Fruit fly (Drosophila melanogaster) whole organism, embryonic: ENCODE data around the gene Mlp84B.

Source experiments
- ATbp ChIP-seq: fragments of 200-800 bp; sonication (Bioruptor generic); optimal IDR thresholded peaks from 2 replicates; lab custom pipeline; 2017; ENCODE audit warnings: missing biosample characterization, mild to moderate bottlenecking, missing genetic modification characterization, missing genetic modification reagents
- Awh ChIP-seq: fragments of 200-800 bp; sonication (Bioruptor generic); IDR thresholded peaks from 2 replicates; pipeline ENCODE4, ENCODE4 v1.3.6; 2022; ENCODE audit warnings: missing biosample characterization, missing genetic modification characterization
- Bgb ChIP-seq: fragments of 200-800 bp; sonication (Bioruptor generic); IDR thresholded peaks from 2 replicates; pipeline ENCODE4 v1.3.6; 2022; ENCODE audit warnings: missing biosample characterization, missing genetic modification characterization; ENCODE audit not compliant: partially characterized antibody
- CG10979 ChIP-seq: fragments of 200-800 bp; sonication (Bioruptor generic); optimal IDR thresholded peaks from 2 replicates; lab custom pipeline; 2018; ENCODE audit warnings: missing biosample characterization, mild to moderate bottlenecking, missing genetic modification characterization, moderate library complexity
- CG11560 ChIP-seq: fragments of 200-800 bp; sonication (Bioruptor generic); IDR thresholded peaks from 3 replicates; pipeline ENCODE4 v1.3.6; 2022; ENCODE audit warnings: missing biosample characterization, missing genetic modification characterization
- CG11695 ChIP-seq: fragments of 200-800 bp; sonication (Bioruptor generic); IDR thresholded peaks from 3 replicates; pipeline ENCODE4 v1.3.6; 2022; ENCODE audit warnings: missing biosample characterization, missing genetic modification characterization
- CG12299 ChIP-seq: fragments of 200-800 bp; sonication (Bioruptor generic); optimal IDR thresholded peaks from 2 replicates; lab custom pipeline; 2018; ENCODE audit warnings: missing biosample characterization, mild to moderate bottlenecking, missing genetic modification characterization
- CG13123 ChIP-seq: fragments of 200-800 bp; sonication (Bioruptor generic); optimal IDR thresholded peaks from 2 replicates; lab custom pipeline; 2016; ENCODE audit warnings: missing biosample characterization, missing genetic modification characterization
- CG13296 ChIP-seq: fragments of 200-800 bp; sonication (Bioruptor generic); optimal IDR thresholded peaks from 3 replicates; lab custom pipeline; 2018; ENCODE audit warnings: missing biosample characterization, mild to moderate bottlenecking, missing genetic modification characterization
- CG14965 ChIP-seq: fragments of 200-800 bp; sonication (Bioruptor generic); optimal IDR thresholded peaks from 2 replicates; lab custom pipeline; 2016; ENCODE audit warnings: missing biosample characterization, missing genetic modification characterization, borderline replicate concordance
- CG16813 ChIP-seq: fragments of 200-800 bp; sonication (Bioruptor generic); IDR thresholded peaks from 3 replicates; pipeline ENCODE4 v1.3.6; 2022; ENCODE audit warnings: missing biosample characterization, missing genetic modification characterization; ENCODE audit not compliant: partially characterized antibody
- CG17568 ChIP-seq: fragments of 200-800 bp; sonication (Bioruptor generic); optimal IDR thresholded peaks from 2 replicates; lab custom pipeline; 2018; ENCODE audit warnings: missing biosample characterization, mild to moderate bottlenecking, missing genetic modification characterization, moderate library complexity
- CG17912 ChIP-seq: fragments of 200-800 bp; sonication (Bioruptor generic); optimal IDR thresholded peaks from 2 replicates; lab custom pipeline; 2018; ENCODE audit warnings: missing biosample characterization, mild to moderate bottlenecking, missing genetic modification characterization
- CG18262 ChIP-seq: fragments of 200-800 bp; optimal IDR thresholded peaks from 3 replicates; lab custom pipeline; 2019; ENCODE audit warnings: missing biosample characterization, mild to moderate bottlenecking, missing genetic modification characterization, moderate library complexity
- CG2199 ChIP-seq: fragments of 200-800 bp; sonication (Bioruptor generic); IDR thresholded peaks from 3 replicates; pipeline ENCODE4 v1.3.6; 2022; ENCODE audit warnings: missing biosample characterization, missing genetic modification characterization
- CG33213 ChIP-seq: fragments of 200-800 bp; sonication (Bioruptor generic); optimal IDR thresholded peaks from 3 replicates; lab custom pipeline; 2016; ENCODE audit warnings: missing biosample characterization, missing genetic modification characterization
- CG4424 ChIP-seq: fragments of 200-800 bp; sonication (Bioruptor generic); optimal IDR thresholded peaks from 3 replicates; lab custom pipeline; 2016; ENCODE audit warnings: missing biosample characterization, missing genetic modification characterization
- CG6791 ChIP-seq: fragments of 200-800 bp; sonication (Bioruptor generic); IDR thresholded peaks from 3 replicates; pipeline ENCODE4 v1.3.6; 2022; ENCODE audit warnings: missing biosample characterization, missing genetic modification characterization; ENCODE audit not compliant: partially characterized antibody
- CG6854 ChIP-seq: fragments of 200-800 bp; sonication (Bioruptor generic); optimal IDR thresholded peaks from 3 replicates; lab custom pipeline; 2017; ENCODE audit warnings: missing biosample characterization, mild to moderate bottlenecking, missing genetic modification characterization
- CG7372 ChIP-seq: fragments of 200-800 bp; sonication (Bioruptor generic); IDR thresholded peaks from 2 replicates; pipeline ENCODE4 v1.3.6; 2022; ENCODE audit warnings: missing biosample characterization, missing genetic modification characterization
- CG7928 ChIP-seq: fragments of 200-800 bp; sonication (Bioruptor generic); optimal IDR thresholded peaks from 2 replicates; lab custom pipeline; 2017; ENCODE audit warnings: missing biosample characterization, mild to moderate bottlenecking, missing genetic modification characterization
- CG8765 ChIP-seq: fragments of 200-800 bp; sonication (Bioruptor generic); IDR thresholded peaks from 2 replicates; pipeline ENCODE4 v1.3.6; 2022; ENCODE audit warnings: missing biosample characterization, missing genetic modification characterization
- CG9727 ChIP-seq: fragments of 200-800 bp; sonication (Bioruptor generic); optimal IDR thresholded peaks from 3 replicates; lab custom pipeline; 2017; ENCODE audit warnings: missing biosample characterization, mild to moderate bottlenecking, missing genetic modification characterization
- CG9876 ChIP-seq: fragments of 200-800 bp; sonication (Bioruptor generic); optimal IDR thresholded peaks from 2 replicates; lab custom pipeline; 2016; ENCODE audit warnings: missing biosample characterization, missing genetic modification characterization
- CTCF ChIP-seq: fragments of 200-800 bp; sonication (Bioruptor generic); optimal IDR thresholded peaks from 2 replicates; lab custom pipeline; 2017; ENCODE audit warnings: missing biosample characterization, mild to moderate bottlenecking, missing genetic modification characterization, moderate library complexity
- Camta ChIP-seq: fragments of 200-800 bp; sonication (Bioruptor generic); optimal IDR thresholded peaks from 2 replicates; lab custom pipeline; 2016; ENCODE audit warnings: missing biosample characterization, missing genetic modification characterization
- Dbx ChIP-seq: fragments of 200-800 bp; sonication (Bioruptor generic); IDR thresholded peaks from 3 replicates; pipeline ENCODE4 v1.3.6; 2022; ENCODE audit warnings: missing biosample characterization, missing genetic modification characterization
- Kr ChIP-seq: fragments of 200-800 bp; sonication (Bioruptor generic); optimal IDR thresholded peaks from 2 replicates; lab custom pipeline; 2017; ENCODE audit warnings: missing biosample characterization, mild to moderate bottlenecking, missing genetic modification characterization
- MBD-R2 ChIP-seq: fragments of 200-800 bp; sonication (Bioruptor generic); IDR thresholded peaks from 2 replicates; pipeline ENCODE4 v1.3.6; 2022; ENCODE audit warnings: missing biosample characterization, missing genetic modification characterization
- MTF-1 ChIP-seq: fragments of 200-800 bp; sonication (Bioruptor generic); optimal IDR thresholded peaks from 2 replicates; lab custom pipeline; 2018; ENCODE audit warnings: missing biosample characterization, mild to moderate bottlenecking, missing genetic modification characterization, borderline replicate concordance
- Stat92E ChIP-seq, 3 experiments: fragments of >200 bp in 2 of 3; fragments of 200-800 bp in 1 of 3; sonication (Bioruptor generic) in 1 of 3; optimal IDR thresholded peaks; 2 replicates each; lab custom pipeline; 2017 to 2019; ENCODE audit warnings: missing biosample characterization in 3 of 3, missing genetic modification characterization in 3 of 3, mild to moderate bottlenecking in 1 of 3, moderate library complexity in 1 of 3
- Trl ChIP-seq, 3 experiments: fragments of >200 bp in 2 of 3; fragments of 200-800 bp in 1 of 3; sonication (Bioruptor generic) in 1 of 3; optimal IDR thresholded peaks; 2 replicates in 1 of 3; 3 replicates in 2 of 3; lab custom pipeline; 2016 to 2017; ENCODE audit warnings: missing biosample characterization in 1 of 3, missing genetic modification characterization in 1 of 3
- bowl ChIP-seq: fragments of 200-800 bp; sonication (Bioruptor generic); IDR thresholded peaks from 2 replicates; pipeline ENCODE4 v1.3.6; 2022; ENCODE audit warnings: missing biosample characterization, missing genetic modification characterization
- bsh ChIP-seq, 2 experiments: fragments of 200-800 bp; sonication (Bioruptor generic); optimal IDR thresholded peaks; 2 replicates each; lab custom pipeline; 2017 to 2018; ENCODE audit warnings: mild to moderate bottlenecking in 2 of 2, missing biosample characterization in 2 of 2, missing genetic modification characterization in 2 of 2, moderate library complexity in 1 of 2
- chif ChIP-seq, 2 experiments: fragments of 200-800 bp; sonication (Bioruptor generic); optimal IDR thresholded peaks; 3 replicates each; lab custom pipeline; 2016; ENCODE audit warnings: missing biosample characterization in 2 of 2, missing genetic modification characterization in 2 of 2
- chinmo ChIP-seq: fragments of 200-800 bp; sonication (Bioruptor generic); IDR thresholded peaks from 4 replicates; pipeline ENCODE4 v1.3.6; 2022; ENCODE audit warnings: missing biosample characterization, missing genetic modification characterization; ENCODE audit not compliant: partially characterized antibody
- corto ChIP-seq: fragments of 200-800 bp; sonication (Bioruptor generic); optimal IDR thresholded peaks from 2 replicates; lab custom pipeline; 2016; ENCODE audit warnings: missing biosample characterization, mild to moderate bottlenecking, missing genetic modification characterization, moderate library complexity
- da ChIP-seq: fragments of 200-800 bp; sonication (Bioruptor generic); optimal IDR thresholded peaks from 2 replicates; lab custom pipeline; 2016; ENCODE audit warnings: missing biosample characterization, missing genetic modification characterization
- dati ChIP-seq: fragments of 200-800 bp; sonication (Bioruptor generic); IDR thresholded peaks from 2 replicates; pipeline ENCODE4 v1.3.6; 2022; ENCODE audit warnings: missing biosample characterization, missing genetic modification characterization
- eve ChIP-seq, 2 experiments: fragments of >200 bp; optimal IDR thresholded peaks; 2 replicates each; lab custom pipeline; 2017; ENCODE audit warnings: missing biosample characterization in 2 of 2, missing genetic modification characterization in 2 of 2
- lbe ChIP-seq: fragments of 200-800 bp; sonication (Bioruptor generic); optimal IDR thresholded peaks from 2 replicates; lab custom pipeline; 2016; ENCODE audit warnings: missing biosample characterization, mild to moderate bottlenecking, missing genetic modification characterization
- lilli ChIP-seq: fragments of 200-800 bp; sonication (Bioruptor generic); optimal IDR thresholded peaks from 3 replicates; lab custom pipeline; 2016; ENCODE audit warnings: missing biosample characterization, missing genetic modification characterization
- p53 ChIP-seq: fragments of 200-800 bp; sonication (Bioruptor generic); optimal IDR thresholded peaks from 2 replicates; lab custom pipeline; 2016; ENCODE audit warnings: missing biosample characterization, missing genetic modification characterization
- sens ChIP-seq: fragments of 200-800 bp; sonication (Bioruptor generic); peaks from one replicate; lab custom pipeline; 2016; ENCODE audit warnings: missing biosample characterization, missing genetic modification characterization
- stwl ChIP-seq: fragments of 200-800 bp; sonication (Bioruptor generic); optimal IDR thresholded peaks from 3 replicates; lab custom pipeline; 2018; ENCODE audit warnings: missing biosample characterization, mild to moderate bottlenecking, missing genetic modification characterization, moderate library complexity
- ttk ChIP-seq: fragments of 200-800 bp; sonication (Bioruptor generic); IDR thresholded peaks from 2 replicates; pipeline ENCODE4 v2.1.2; 2022; ENCODE audit warnings: missing biosample characterization, missing genetic modification characterization
- twi ChIP-seq: fragments of 200-800 bp; optimal IDR thresholded peaks from 2 replicates; lab custom pipeline; 2019; ENCODE audit warnings: missing biosample characterization, mild to moderate bottlenecking, missing genetic modification characterization, moderate library complexity
- vfl ChIP-seq: fragments of 200-800 bp; sonication (Bioruptor generic); optimal IDR thresholded peaks from 2 replicates; lab custom pipeline; 2016; ENCODE audit warnings: missing biosample characterization, missing genetic modification characterization
- zen2 ChIP-seq: fragments of 200-800 bp; sonication (Bioruptor generic); IDR thresholded peaks from 3 replicates; pipeline ENCODE4 v1.3.6; 2022; ENCODE audit warnings: missing biosample characterization, missing genetic modification characterization; ENCODE audit not compliant: partially characterized antibody

Gene Mlp84B

DNA sequence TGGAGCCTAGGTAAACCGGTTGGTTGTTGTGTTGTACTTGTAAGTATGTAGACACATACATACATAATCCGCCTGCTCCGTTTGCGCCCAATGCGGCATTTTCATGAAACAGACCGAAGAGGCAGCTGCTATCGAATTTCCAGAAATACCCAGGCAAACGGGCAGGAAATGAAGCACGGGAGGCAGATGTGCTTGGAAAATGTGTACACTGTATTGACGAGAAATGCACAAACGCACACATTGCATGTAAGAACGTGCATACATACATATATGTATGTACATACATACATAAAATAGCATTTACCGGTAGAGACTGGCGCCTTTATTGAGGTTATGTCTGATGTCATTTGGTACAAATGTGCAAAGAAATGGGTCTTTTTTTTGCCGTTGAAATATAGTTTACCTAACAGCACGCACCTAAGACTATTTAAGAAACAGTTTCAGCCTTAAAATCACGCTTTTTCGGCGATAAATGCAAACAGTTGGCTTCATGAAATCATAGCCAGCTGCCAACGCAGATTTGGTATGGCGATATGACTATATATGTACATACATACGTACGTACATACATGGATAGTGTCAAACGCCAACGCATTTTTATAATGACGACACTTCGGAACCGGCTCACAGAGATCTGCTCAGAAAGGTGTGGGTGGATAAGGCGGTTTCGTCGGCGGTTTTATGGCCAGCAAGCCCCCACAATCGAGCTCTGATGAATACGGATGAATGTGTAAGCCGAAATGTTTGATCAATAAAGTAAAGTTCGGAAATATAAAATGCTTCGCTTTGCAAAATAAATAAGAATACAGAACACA, 27.8 kb downstream of the Mlp84B start (continued):
- TF ChIP-seq CG8765 (GFP tag; lab: Robert Waterston, UW) (no peak), ATbp (GFP tag; lab: Kevin White, UChicago) (no peak), CG7928 (GFP tag; lab: Kevin White, UChicago) (no peak), CG33213 (GFP tag; lab: Kevin White, UChicago) (no peak), CG10979 (no peak), eve (GFP tag; optimal IDR thresholded peaks at IDR 0.05; lab: Kevin White, UChicago) (no peak), CG17568 (no peak), lbe (no peak), CG11695 (GFP tag; lab: Robert Waterston, UW) (no peak), stwl (tag; lab: Kevin White, UChicago) (no peak), bowl (no peak), CG17912 (GFP tag; lab: Kevin White, UChicago) (no peak), p53 (GFP tag; lab: Kevin White, UChicago) (no peak), vfl (GFP tag; lab: Kevin White, UChicago) (no peak), CG13123 (GFP tag; lab: Kevin White, UChicago) (no peak), CG9727 (GFP tag; lab: Kevin White, UChicago) (no peak), ttk (no peak), CG6854 (GFP tag; lab: Kevin White, UChicago) (no peak), chif (GFP tag; optimal IDR thresholded peaks at IDR 0.05; lab: Kevin White, UChicago) (no peak), Kr (GFP tag; lab: Kevin White, UChicago) (no peak), CG7372 (GFP tag; lab: Robert Waterston, UW) (no peak), Camta (GFP tag; lab: Kevin White, UChicago) (no peak), dati (GFP tag; lab: Robert Waterston, UW) (no peak), zen2 (GFP tag; lab: Robert Waterston, UW) (no peak), CG12299 (tag; lab: Kevin White, UChicago) (no peak), MTF-1 (no peak), Dbx (GFP tag; lab: Robert Waterston, UW) (no peak), da (GFP tag; lab: Kevin White, UChicago) (peak; percentile 53), Bgb (no peak), CG9876 (no peak), CG14965 (GFP tag; lab: Kevin White, UChicago) (no peak), Trl (optimal IDR thresholded peaks at IDR 0.05; lab: Kevin White, UChicago) (no peak), Trl (GFP tag; optimal IDR thresholded peaks at IDR 0.05; lab: Kevin White, UChicago) (no peak), corto (GFP tag; lab: Kevin White, UChicago) (peak; percentile 56), bsh (GFP tag; optimal IDR thresholded peaks at IDR 0.05; lab: Kevin White, UChicago) (no peak), MBD-R2 (GFP tag; lab: Robert Waterston, UW) (peak; percentile 40; the same call in 1 of the 2 replicates), CG18262 (tag; lab: Kevin White, UChicago) (no peak), chinmo (GFP tag; lab: Robert Waterston, UW) (no peak; the same call in 2 of the 4 replicates), CG2199 (GFP tag; lab: Robert Waterston, UW) (peak; percentile 77; the same call in 2 of the 3 replicates), CG16813 (GFP tag; lab: Robert Waterston, UW) (no peak), twi (tag; lab: Kevin White, UChicago) (peak; percentile 81), CTCF (GFP tag; lab: Kevin White, UChicago) (no peak), Awh (GFP tag; lab: Robert Waterston, UW) (no peak), CG13296 (GFP tag; lab: Kevin White, UChicago) (no peak), CG11560 (tag; lab: Robert Waterston, UW) (no peak), CG6791 (GFP tag; lab: Robert Waterston, UW) (no peak), lilli (GFP tag; lab: Kevin White, UChicago) (no peak), sens (GFP tag; lab: Kevin White, UChicago) (peak; percentile 78), CG4424 (GFP tag; lab: Kevin White, UChicago) (no peak), Stat92E (GFP tag; optimal IDR thresholded peaks at IDR 0.05; lab: Kevin White, UChicago) (no peak)
